Worm (Caenorhabditis elegans): Measurements from ENCODE around the gene F54F2.9.

- TF ChIP-seq aly-2 (tag; optimal IDR thresholded peaks at IDR 0.05) = no peak
- TF ChIP-seq unc-39 (tag; optimal IDR thresholded peaks at IDR 0.05) = no peak
- no peak for TF ChIP-seq fkh-10 (GFP tag; optimal IDR thresholded peaks at IDR 0.05)
- no peak for TF ChIP-seq elt-2 (tag; optimal IDR thresholded peaks at IDR 0.05)
- no peak for TF ChIP-seq ama-1 (optimal IDR thresholded peaks at IDR 0.05)
- no peak for TF ChIP-seq nhr-76 (tag; optimal IDR thresholded peaks at IDR 0.05)
- TF ChIP-seq nhr-28 (tag; optimal IDR thresholded peaks at IDR 0.05) = no peak
- no peak for TF ChIP-seq egl-27 (tag; optimal IDR thresholded peaks at IDR 0.05)
Measured at ce11 chrIII:8873045-8873457, 46.0 kb upstream of the F54F2.9 start.

All from whole organism, L3 larva.